Fruit fly (Drosophila melanogaster) whole organism, prepupa: Measurements from ENCODE around the gene CG14441.

Experiments
- Blimp-1 ChIP-seq: fragments of 200-800 bp; sonication (Bioruptor generic); optimal IDR thresholded peaks from 3 replicates; lab custom pipeline; 2017; ENCODE audit warnings: missing biosample characterization, missing genetic modification characterization, mild to moderate bottlenecking, moderate library complexity, missing genetic modification reagents
- CG10631 ChIP-seq: fragments of 200-800 bp; sonication (Bioruptor generic); optimal IDR thresholded peaks from 2 replicates; lab custom pipeline; 2016; ENCODE audit warnings: missing biosample characterization, missing genetic modification characterization
- CG10669 ChIP-seq: fragments of 200-800 bp; sonication (Bioruptor generic); optimal IDR thresholded peaks from 3 replicates; lab custom pipeline; 2018; ENCODE audit warnings: missing biosample characterization, mild to moderate bottlenecking, missing genetic modification characterization, moderate library complexity
- CG11294 ChIP-seq: fragments of 200-800 bp; sonication (Bioruptor generic); IDR thresholded peaks from 2 replicates; pipeline ENCODE4 v1.3.6; 2022; ENCODE audit warnings: missing biosample characterization, missing genetic modification characterization
- CG11902 ChIP-seq: fragments of 200-800 bp; sonication (Bioruptor generic); optimal IDR thresholded peaks from 3 replicates; lab custom pipeline; 2016; ENCODE audit warnings: missing biosample characterization, missing genetic modification characterization
- CG15336 ChIP-seq: fragments of 200-800 bp; sonication (Bioruptor generic); IDR thresholded peaks from 2 replicates; pipeline ENCODE4 v1.3.6; 2022; ENCODE audit warnings: missing biosample characterization, missing genetic modification characterization
- CG1621 ChIP-seq: fragments of 200-800 bp; sonication (Bioruptor generic); optimal IDR thresholded peaks from 3 replicates; lab custom pipeline; 2018; ENCODE audit warnings: missing biosample characterization, mild to moderate bottlenecking, missing genetic modification characterization
- CG16779 ChIP-seq: fragments of 200-800 bp; sonication (Bioruptor generic); optimal IDR thresholded peaks from 3 replicates; lab custom pipeline; 2017; ENCODE audit warnings: missing biosample characterization, mild to moderate bottlenecking, missing genetic modification characterization
- CG31627 ChIP-seq: fragments of 200-800 bp; sonication (Bioruptor generic); optimal IDR thresholded peaks from 3 replicates; lab custom pipeline; 2016; ENCODE audit warnings: missing biosample characterization, missing genetic modification characterization
- CG32006 ChIP-seq: fragments of 200-800 bp; sonication (Bioruptor generic); optimal IDR thresholded peaks from 3 replicates; lab custom pipeline; 2017; ENCODE audit warnings: missing biosample characterization, mild to moderate bottlenecking, missing genetic modification characterization
- CG34406 ChIP-seq: fragments of 200-800 bp; sonication (Bioruptor generic); optimal IDR thresholded peaks from 3 replicates; lab custom pipeline; 2016; ENCODE audit warnings: missing biosample characterization, missing genetic modification characterization
- CG3919 ChIP-seq: fragments of 200-800 bp; sonication (Bioruptor generic); optimal IDR thresholded peaks from 3 replicates; lab custom pipeline; 2016; ENCODE audit warnings: missing biosample characterization, missing genetic modification characterization
- CG4318 ChIP-seq: fragments of 200-800 bp; sonication (Bioruptor generic); optimal IDR thresholded peaks from 3 replicates; lab custom pipeline; 2017; ENCODE audit warnings: missing biosample characterization, mild to moderate bottlenecking, missing genetic modification characterization
- CG6163 ChIP-seq: fragments of 200-800 bp; sonication (Bioruptor generic); IDR thresholded peaks from 3 replicates; pipeline ENCODE4 v1.3.6; 2022; ENCODE audit warnings: missing biosample characterization, missing genetic modification characterization
- CG6276 ChIP-seq: fragments of 200-800 bp; sonication (Bioruptor generic); optimal IDR thresholded peaks from 2 replicates; lab custom pipeline; 2017; ENCODE audit warnings: missing biosample characterization, mild to moderate bottlenecking, missing genetic modification characterization
- CG6792 ChIP-seq: fragments of 200-800 bp; sonication (Bioruptor generic); optimal IDR thresholded peaks from 3 replicates; lab custom pipeline; 2016; ENCODE audit warnings: missing biosample characterization, missing genetic modification characterization
- CG6808 ChIP-seq: fragments of 200-800 bp; sonication (Bioruptor generic); optimal IDR thresholded peaks from 3 replicates; lab custom pipeline; 2017; ENCODE audit warnings: missing biosample characterization, missing genetic modification characterization, mild to moderate bottlenecking, moderate library complexity, missing genetic modification reagents
- CG6854 ChIP-seq: fragments of 200-800 bp; sonication (Bioruptor generic); optimal IDR thresholded peaks from 2 replicates; lab custom pipeline; 2017; ENCODE audit warnings: missing biosample characterization, mild to moderate bottlenecking, missing genetic modification characterization
- CG8119 ChIP-seq: fragments of 200-800 bp; sonication (Bioruptor generic); IDR thresholded peaks from 3 replicates; pipeline ENCODE4 v1.3.6; 2022; ENCODE audit warnings: missing biosample characterization, missing genetic modification characterization
- CG8319 ChIP-seq: fragments of 200-800 bp; sonication (Bioruptor generic); optimal IDR thresholded peaks from 3 replicates; lab custom pipeline; 2016; ENCODE audit warnings: missing biosample characterization, missing genetic modification characterization
- Eip75B ChIP-seq: fragments of 200-800 bp; sonication (Bioruptor generic); optimal IDR thresholded peaks from 3 replicates; lab custom pipeline; 2016; ENCODE audit warnings: missing biosample characterization, missing genetic modification characterization
- Eip78C ChIP-seq: fragments of 200-800 bp; sonication (Bioruptor generic); peaks from one replicate; lab custom pipeline; 2016; ENCODE audit warnings: missing biosample characterization, missing genetic modification characterization
- Ets21C ChIP-seq: fragments of 200-800 bp; sonication (Bioruptor generic); optimal IDR thresholded peaks from 3 replicates; lab custom pipeline; 2016; ENCODE audit warnings: missing biosample characterization, missing genetic modification characterization
- Ets96B ChIP-seq: fragments of 200-800 bp; optimal IDR thresholded peaks from 2 replicates; lab custom pipeline; 2019; ENCODE audit warnings: missing biosample characterization, mild to moderate bottlenecking, missing genetic modification characterization, moderate library complexity
- Hr38 ChIP-seq: sonication (Bioruptor generic); optimal IDR thresholded peaks from 2 replicates; lab custom pipeline; 2016; ENCODE audit warnings: missing biosample characterization, missing genetic modification characterization
- Hr4 ChIP-seq: fragments of 200-800 bp; sonication (Bioruptor generic); optimal IDR thresholded peaks from 3 replicates; lab custom pipeline; 2016; ENCODE audit warnings: missing biosample characterization, missing genetic modification characterization
- Lpt ChIP-seq: fragments of 200-800 bp; sonication (Bioruptor generic); optimal IDR thresholded peaks from 3 replicates; lab custom pipeline; 2016; ENCODE audit warnings: missing biosample characterization, missing genetic modification characterization
- Met ChIP-seq: fragments of 200-800 bp; sonication (Bioruptor generic); optimal IDR thresholded peaks from 3 replicates; lab custom pipeline; 2016; ENCODE audit warnings: missing biosample characterization, missing genetic modification characterization
- OdsH ChIP-seq: fragments of 200-800 bp; sonication (Bioruptor generic); optimal IDR thresholded peaks from 3 replicates; lab custom pipeline; 2016; ENCODE audit warnings: missing biosample characterization, missing genetic modification characterization
- Sox102F ChIP-seq: fragments of 200-800 bp; sonication (Bioruptor generic); optimal IDR thresholded peaks from 2 replicates; lab custom pipeline; 2016; ENCODE audit warnings: missing biosample characterization, mild to moderate bottlenecking, missing genetic modification characterization
- Sox14 ChIP-seq: fragments of 200-800 bp; sonication (Bioruptor generic); optimal IDR thresholded peaks from 3 replicates; lab custom pipeline; 2016; ENCODE audit warnings: missing biosample characterization, missing genetic modification characterization
- achi ChIP-seq: fragments of 200-800 bp; sonication (Bioruptor generic); optimal IDR thresholded peaks from 3 replicates; lab custom pipeline; 2016; ENCODE audit warnings: missing biosample characterization, missing genetic modification characterization
- acj6 ChIP-seq: fragments of 200-800 bp; sonication (Bioruptor generic); optimal IDR thresholded peaks from 3 replicates; lab custom pipeline; 2016; ENCODE audit warnings: missing biosample characterization, missing genetic modification characterization
- cyc ChIP-seq: fragments of 200-800 bp; sonication (Bioruptor generic); optimal IDR thresholded peaks from 3 replicates; lab custom pipeline; 2016; ENCODE audit warnings: missing biosample characterization, missing genetic modification characterization
- dsx ChIP-seq: fragments of 200-800 bp; optimal IDR thresholded peaks from 3 replicates; lab custom pipeline; 2019; ENCODE audit warnings: missing biosample characterization, mild to moderate bottlenecking, missing genetic modification characterization, moderate library complexity; ENCODE audit not compliant: poor library complexity, severe bottlenecking
- fd59A ChIP-seq: fragments of 200-800 bp; sonication (Bioruptor generic); optimal IDR thresholded peaks from 2 replicates; lab custom pipeline; 2017; ENCODE audit warnings: missing biosample characterization, mild to moderate bottlenecking, missing genetic modification characterization, missing genetic modification reagents
- fd85E ChIP-seq: fragments of 200-800 bp; sonication (Bioruptor generic); optimal IDR thresholded peaks from 3 replicates; lab custom pipeline; 2016; ENCODE audit warnings: missing biosample characterization, missing genetic modification characterization
- fkh ChIP-seq: fragments of 200-800 bp; sonication (Bioruptor generic); optimal IDR thresholded peaks from 3 replicates; lab custom pipeline; 2017; ENCODE audit warnings: missing biosample characterization, mild to moderate bottlenecking, missing genetic modification characterization, moderate library complexity
- lz ChIP-seq: fragments of 200-800 bp; sonication (Bioruptor generic); optimal IDR thresholded peaks from 3 replicates; lab custom pipeline; 2016; ENCODE audit warnings: missing biosample characterization, missing genetic modification characterization
- pdm3 ChIP-seq: fragments of 200-800 bp; sonication (Bioruptor generic); optimal IDR thresholded peaks from 3 replicates; lab custom pipeline; 2016; ENCODE audit warnings: missing biosample characterization, missing genetic modification characterization
- salr ChIP-seq, 2 experiments: fragments of 200-800 bp; sonication (Bioruptor generic); optimal IDR thresholded peaks; 3 replicates each; lab custom pipeline; 2016 to 2018; ENCODE audit warnings: missing biosample characterization in 2 of 2, missing genetic modification characterization in 2 of 2, mild to moderate bottlenecking in 1 of 2
- ss ChIP-seq, 2 experiments: fragments of 200-800 bp; sonication (Bioruptor generic); optimal IDR thresholded peaks; 2 replicates in 1 of 2; 3 replicates in 1 of 2; lab custom pipeline; 2017 to 2018; ENCODE audit warnings: mild to moderate bottlenecking in 2 of 2, missing biosample characterization in 2 of 2, missing genetic modification characterization in 2 of 2, moderate library complexity in 1 of 2
- topi ChIP-seq: fragments of 200-800 bp; sonication (Bioruptor generic); optimal IDR thresholded peaks from 3 replicates; lab custom pipeline; 2016; ENCODE audit warnings: missing biosample characterization, missing genetic modification characterization
- vri ChIP-seq: fragments of 200-800 bp; sonication (Bioruptor generic); optimal IDR thresholded peaks from 3 replicates; lab custom pipeline; 2016; ENCODE audit warnings: missing biosample characterization, mild to moderate bottlenecking, missing genetic modification characterization

The CG14441 gene

dm6 chrX:6702028-6702433 lies 2.7 kb downstream of the CG14441 start (continued):
- TF ChIP-seq dsx (peak; percentile 72), CG8319 (no peak), Sox102F (GFP tag; lab: Kevin White, UChicago) (no peak), CG6808 (GFP tag; lab: Kevin White, UChicago) (peak; percentile 76), acj6 (peak; percentile 65), lz (peak; percentile 26), salr (GFP tag; optimal IDR thresholded peaks at IDR 0.05; lab: Kevin White, UChicago) (peak; percentile 50 to 75), CG11294 (GFP tag; lab: Robert Waterston, UW) (peak; percentile 46; the same call in 1 of the 2 replicates), pdm3 (peak; percentile 82), Hr4 (GFP tag; lab: Kevin White, UChicago) (peak; percentile 87), Sox14 (GFP tag; lab: Kevin White, UChicago) (peak; percentile 49), CG16779 (tag; lab: Kevin White, UChicago) (peak; percentile 58), CG6854 (GFP tag; lab: Kevin White, UChicago) (no peak), CG11902 (GFP tag; lab: Kevin White, UChicago) (no peak)
- TF ChIP-seq, all 60 proteins: peak for 46

dm6 chrX:6702591-6702990 lies 3.3 kb downstream of the CG14441 start:
- TF ChIP-seq fkh (GFP tag; lab: Kevin White, UChicago) = peak; percentile 37
- TF ChIP-seq CG6276 (GFP tag; lab: Kevin White, UChicago) = peak; percentile 53
- no peak for TF ChIP-seq Blimp-1 (GFP tag; lab: Kevin White, UChicago)
- no peak for TF ChIP-seq Ets96B (tag; lab: Kevin White, UChicago)
- no peak for TF ChIP-seq CG6854 (GFP tag; lab: Kevin White, UChicago)
- TF ChIP-seq fd85E (GFP tag; lab: Kevin White, UChicago) = no peak
- TF ChIP-seq CG15336 = peak; percentile 53; the same call in 1 of the 2 replicates
- no peak for TF ChIP-seq pdm3
- TF ChIP-seq fd59A (GFP tag; lab: Kevin White, UChicago) = no peak
- no peak for TF ChIP-seq Met (GFP tag; lab: Kevin White, UChicago)
- TF ChIP-seq CG8119 = peak; percentile 34; the same call in 1 of the 3 replicates
- TF ChIP-seq CG3919 (GFP tag; lab: Kevin White, UChicago) = no peak
- TF ChIP-seq CG34406 (GFP tag; lab: Kevin White, UChicago) = no peak
- no peak for TF ChIP-seq CG16779 (tag; lab: Kevin White, UChicago)
- TF ChIP-seq, all 60 proteins: peak for 4

dm6 chrX:6703237-6703636 lies 3.9 kb downstream of the CG14441 start:
- TF ChIP-seq cyc (GFP tag; lab: Kevin White, UChicago) = no peak
- no peak for TF ChIP-seq vri (GFP tag; lab: Kevin White, UChicago)
- peak; percentile 6 for TF ChIP-seq CG6276 (GFP tag; lab: Kevin White, UChicago)
- no peak for TF ChIP-seq Hr38 (GFP tag; lab: Kevin White, UChicago)
- TF ChIP-seq Sox14 (GFP tag; lab: Kevin White, UChicago) = peak; percentile 11
- no peak for TF ChIP-seq ss (GFP tag; optimal IDR thresholded peaks at IDR 0.05; lab: Kevin White, UChicago)
- TF ChIP-seq CG10631 (GFP tag; lab: Kevin White, UChicago) = peak; percentile 23
- TF ChIP-seq fd59A (GFP tag; lab: Kevin White, UChicago) = peak; percentile 35
- no peak for TF ChIP-seq CG6792 (GFP tag; lab: Kevin White, UChicago)
- TF ChIP-seq OdsH (GFP tag; lab: Kevin White, UChicago) = peak; percentile 11
- TF ChIP-seq Eip78C = peak; percentile 67
- TF ChIP-seq CG15336 = 0 out of 2 replicates have a peak, but pooled peaks have one; percentile 20
- no peak for TF ChIP-seq CG8319
- no peak for TF ChIP-seq fkh (GFP tag; lab: Kevin White, UChicago)
- TF ChIP-seq Met (GFP tag; lab: Kevin White, UChicago) = no peak
- no peak for TF ChIP-seq CG1621 (tag; lab: Kevin White, UChicago)
- no peak for TF ChIP-seq Sox102F (GFP tag; lab: Kevin White, UChicago)
- peak; percentile 12 for TF ChIP-seq acj6
- peak; percentile 28 for TF ChIP-seq CG4318 (GFP tag; lab: Kevin White, UChicago)
- TF ChIP-seq salr (GFP tag; optimal IDR thresholded peaks at IDR 0.05; lab: Kevin White, UChicago) = peak in 1 of 2 experiments; percentile 36
- TF ChIP-seq topi (GFP tag; lab: Kevin White, UChicago) = no peak
- TF ChIP-seq Ets21C (GFP tag; lab: Kevin White, UChicago) = no peak
- no peak for TF ChIP-seq Blimp-1 (GFP tag; lab: Kevin White, UChicago)
- TF ChIP-seq CG6163 = no peak; the same call in 2 of the 3 replicates
- TF ChIP-seq Eip75B (GFP tag; lab: Kevin White, UChicago) = peak; percentile 12
- no peak for TF ChIP-seq CG3919 (GFP tag; lab: Kevin White, UChicago)
- TF ChIP-seq Lpt = no peak
- no peak for TF ChIP-seq achi
- peak; percentile 2 for TF ChIP-seq CG10669 (GFP tag; lab: Kevin White, UChicago)
- no peak for TF ChIP-seq CG31627 (GFP tag; lab: Kevin White, UChicago)
- peak; percentile 18 for TF ChIP-seq Ets96B (tag; lab: Kevin White, UChicago)
- TF ChIP-seq pdm3 = peak; percentile 39
- peak; percentile 21 for TF ChIP-seq CG6808 (GFP tag; lab: Kevin White, UChicago)
- peak; percentile 57 for TF ChIP-seq CG32006 (GFP tag; lab: Kevin White, UChicago)
- no peak for TF ChIP-seq CG11902 (GFP tag; lab: Kevin White, UChicago)
- TF ChIP-seq fd85E (GFP tag; lab: Kevin White, UChicago) = no peak
